Fruit fly (Drosophila melanogaster): Measurements from ENCODE around the gene Bka.

The Bka gene

dm6 chr2L:9919218-9919617 is 24.1 kb downstream of the Bka start (continued):
- no peak for TF ChIP-seq CG11247 (GFP tag; IDR thresholded peaks at IDR 0.05)

dm6 chr2L:9919949-9920348 is 24.9 kb downstream of the Bka start, which contains the start of gene CG4594:
Gene CG4594 (plus strand): TSS chr2L:9920160.
- TF ChIP-seq CG7963 (GFP tag; IDR thresholded peaks at IDR 0.05; ENCODE audit: partially characterized antibody) (peak; percentile 13; the same call in 2 of the 3 replicates), Scr (GFP tag; IDR thresholded peaks at IDR 0.05; ENCODE audit: partially characterized antibody) (0 out of 2 replicates have a peak, but pooled peaks have one; percentile 32), Dp (GFP tag; optimal IDR thresholded peaks at IDR 0.05) (peak; percentile 69), exex (tag; optimal IDR thresholded peaks at IDR 0.05) (peak; percentile 22), mld (GFP tag; IDR thresholded peaks at IDR 0.05; ENCODE audit: partially characterized antibody) (no peak), CG9727 (GFP tag; optimal IDR thresholded peaks at IDR 0.05) (no peak), Optix (GFP tag; IDR thresholded peaks at IDR 0.05) (no peak), pzg (GFP tag; optimal IDR thresholded peaks at IDR 0.05) (peak; percentile 17), nerfin-2 (GFP tag; IDR thresholded peaks at IDR 0.05; ENCODE audit: partially characterized antibody) (peak; percentile 41; the same call in 1 of the 2 replicates), Hr78 (GFP tag; optimal IDR thresholded peaks at IDR 0.05) (no peak), CG30403 (GFP tag; optimal IDR thresholded peaks at IDR 0.05) (no peak), CG34224 (GFP tag; IDR thresholded peaks at IDR 0.05; ENCODE audit: partially characterized antibody) (0 out of 3 replicates have a peak, but pooled peaks have one; percentile 28), HLH4C (GFP tag; IDR thresholded peaks at IDR 0.05; ENCODE audit: partially characterized antibody) (peak; percentile 23; the same call in 1 of the 3 replicates), tna (GFP tag; IDR thresholded peaks at IDR 0.05; ENCODE audit: partially characterized antibody) (peak; percentile 16; the same call in 1 of the 2 replicates), Adf1 (GFP tag; IDR thresholded peaks at IDR 0.05) (no peak), Ada2b (GFP tag; IDR thresholded peaks at IDR 0.05) (no peak), CG11560 (tag; IDR thresholded peaks at IDR 0.05) (peak; percentile 92), Hr51 (GFP tag; optimal IDR thresholded peaks at IDR 0.05) (no peak), MBD-R2 (GFP tag; IDR thresholded peaks at IDR 0.05) (0 out of 2 replicates have a peak, but pooled peaks have one; percentile 8), bcd (GFP tag; optimal IDR thresholded peaks at IDR 0.05) (no peak), CG2116 (GFP tag; optimal IDR thresholded peaks at IDR 0.05) (peak; percentile 3), BEAF-32 (GFP tag; optimal IDR thresholded peaks at IDR 0.05) (no peak), E2f2 (GFP tag; IDR thresholded peaks at IDR 0.05) (peak; percentile 80), CG6791 (GFP tag; IDR thresholded peaks at IDR 0.05; ENCODE audit: partially characterized antibody) (peak; percentile 15; the same call in 2 of the 3 replicates), sens (GFP tag) (no peak), Dref (GFP tag; IDR thresholded peaks at IDR 0.05) (peak; percentile 66), crp (GFP tag; optimal IDR thresholded peaks at IDR 0.05) (peak in 1 of 2 experiments; percentile 71), CG4617 (GFP tag; optimal IDR thresholded peaks at IDR 0.05; ENCODE audit: borderline replicate concordance) (no peak), CG4854 (GFP tag; optimal IDR thresholded peaks at IDR 0.05) (no peak), CG14860 (GFP tag; IDR thresholded peaks at IDR 0.05; ENCODE audit: partially characterized antibody) (0 out of 3 replicates have a peak, but pooled peaks have one; percentile 12)

dm6 chr2L:9921401-9921800 is 26.3 kb downstream of the Bka start, which contains the start of gene CG4592:
Gene CG4592 (plus strand): TSS chr2L:9921633.
- TF ChIP-seq CG4424 (GFP tag; optimal IDR thresholded peaks at IDR 0.05) (peak; percentile 62), ken (GFP tag; IDR thresholded peaks at IDR 0.05) (peak; percentile 76; the same call in 2 of the 3 replicates), toy (GFP tag; IDR thresholded peaks at IDR 0.05) (no peak), CG1602 (GFP tag; optimal IDR thresholded peaks at IDR 0.05) (peak; percentile 8), CG10462 (GFP tag; optimal IDR thresholded peaks at IDR 0.05) (no peak), HLH54F (GFP tag; optimal IDR thresholded peaks at IDR 0.05) (peak; percentile 29), zf30C (GFP tag; optimal IDR thresholded peaks at IDR 0.05) (no peak), croc (GFP tag; conservative IDR thresholded peaks at IDR 0.05) (no peak), bigmax (GFP tag; optimal IDR thresholded peaks at IDR 0.05) (peak; percentile 60), dysf (GFP tag; IDR thresholded peaks at IDR 0.05) (peak; percentile 74), corto (GFP tag; optimal IDR thresholded peaks at IDR 0.05) (no peak), salm (tag; optimal IDR thresholded peaks at IDR 0.05) (no peak), CG17802 (tag; optimal IDR thresholded peaks at IDR 0.05) (no peak), fd96Cb (tag; optimal IDR thresholded peaks at IDR 0.05) (peak; percentile 41), Max (GFP tag; optimal IDR thresholded peaks at IDR 0.05) (peak; percentile 7), MESR4 (GFP tag; optimal IDR thresholded peaks at IDR 0.05) (peak; percentile 21), CG32532 (GFP tag; IDR thresholded peaks at IDR 0.05) (peak; percentile 66)
